Fruit fly (Drosophila melanogaster): ENCODE measurements around the gene Obp18a.

The Obp18a gene

dm6 chrX:19167586-19168403, 32.1 kb upstream of the Obp18a start (continued):
- 0 out of 2 replicates have a peak, but pooled peaks have one; percentile 18 for TF ChIP-seq Atf6 (GFP tag; IDR thresholded peaks at IDR 0.05)
- no peak for TF ChIP-seq stc (GFP tag; IDR thresholded peaks at IDR 0.05)
- TF ChIP-seq nerfin-1 (tag; optimal IDR thresholded peaks at IDR 0.05), result no peak
- no peak for TF ChIP-seq CG2199 (GFP tag; IDR thresholded peaks at IDR 0.05)
- no peak for TF ChIP-seq pan (optimal IDR thresholded peaks at IDR 0.05)
- TF ChIP-seq pan (GFP tag; optimal IDR thresholded peaks at IDR 0.05 in 1 of 2, IDR thresholded peaks at IDR 0.05 in 1 of 2), result peak in 1 of 2 experiments; percentile 49
- no peak for TF ChIP-seq prd (optimal IDR thresholded peaks at IDR 0.05)
- TF ChIP-seq prd (GFP tag; IDR thresholded peaks at IDR 0.05), result no peak
- TF ChIP-seq usp (GFP tag; optimal IDR thresholded peaks at IDR 0.05), result no peak
- TF ChIP-seq tap (tag; optimal IDR thresholded peaks at IDR 0.05), result no peak
- TF ChIP-seq CG14050 (GFP tag; IDR thresholded peaks at IDR 0.05), result no peak
- TF ChIP-seq CG10147 (GFP tag; optimal IDR thresholded peaks at IDR 0.05), result no peak
- peak; percentile 16 for TF ChIP-seq pb (GFP tag; optimal IDR thresholded peaks at IDR 0.05)
- no peak for TF ChIP-seq ewg (GFP tag; optimal IDR thresholded peaks at IDR 0.05)
- TF ChIP-seq CG11504 (tag; optimal IDR thresholded peaks at IDR 0.05), result no peak
- TF ChIP-seq trh (GFP tag; optimal IDR thresholded peaks at IDR 0.05), result no peak
- TF ChIP-seq CG31224 (GFP tag; IDR thresholded peaks at IDR 0.05), result no peak
- TF ChIP-seq CG14441 (GFP tag; IDR thresholded peaks at IDR 0.05), result no peak
- TF ChIP-seq da (GFP tag; optimal IDR thresholded peaks at IDR 0.05), result no peak
- peak; percentile 49 for TF ChIP-seq CG13624 (GFP tag; optimal IDR thresholded peaks at IDR 0.05)
- TF ChIP-seq CG14965 (GFP tag; optimal IDR thresholded peaks at IDR 0.05; ENCODE audit: borderline replicate concordance), result no peak
- TF ChIP-seq CG3838 (GFP tag; optimal IDR thresholded peaks at IDR 0.05), result no peak
- no peak for TF ChIP-seq eve (GFP tag; optimal IDR thresholded peaks at IDR 0.05)
- TF ChIP-seq row (GFP tag; IDR thresholded peaks at IDR 0.05), result peak; percentile 80
- no peak for TF ChIP-seq pita (GFP tag; optimal IDR thresholded peaks at IDR 0.05)
- no peak for TF ChIP-seq grau (tag; optimal IDR thresholded peaks at IDR 0.05)
- TF ChIP-seq CG8359 (GFP tag; optimal IDR thresholded peaks at IDR 0.05; ENCODE audit: borderline replicate concordance), result no peak
- no peak for TF ChIP-seq hth (optimal IDR thresholded peaks at IDR 0.05)
- no peak for TF ChIP-seq nmo (GFP tag; optimal IDR thresholded peaks at IDR 0.05)
- TF ChIP-seq fd102C (GFP tag; optimal IDR thresholded peaks at IDR 0.05), result no peak
- no peak for TF ChIP-seq MESR4 (GFP tag; optimal IDR thresholded peaks at IDR 0.05)
- no peak for TF ChIP-seq pum (GFP tag; optimal IDR thresholded peaks at IDR 0.05)
- peak; percentile 23 for TF ChIP-seq kni (GFP tag; optimal IDR thresholded peaks at IDR 0.05)
- TF ChIP-seq pho (GFP tag; optimal IDR thresholded peaks at IDR 0.05), result no peak
- no peak for TF ChIP-seq CG2116 (GFP tag; optimal IDR thresholded peaks at IDR 0.05)
- no peak for TF ChIP-seq insv (GFP tag; optimal IDR thresholded peaks at IDR 0.05)
- no peak for TF ChIP-seq CG13424 (tag; optimal IDR thresholded peaks at IDR 0.05)
- no peak for TF ChIP-seq CG17361 (GFP tag; IDR thresholded peaks at IDR 0.05)
- no peak for TF ChIP-seq CG18011 (GFP tag; optimal IDR thresholded peaks at IDR 0.05)
- TF ChIP-seq PHDP (tag; optimal IDR thresholded peaks at IDR 0.05), result no peak
- no peak for TF ChIP-seq CG14710 (tag; optimal IDR thresholded peaks at IDR 0.05)
- no peak for TF ChIP-seq lilli (GFP tag; optimal IDR thresholded peaks at IDR 0.05)
- TF ChIP-seq Rx (GFP tag; IDR thresholded peaks at IDR 0.05), result no peak
- no peak for TF ChIP-seq pfk (GFP tag; optimal IDR thresholded peaks at IDR 0.05)
- peak; percentile 34; the same call in 1 of the 2 replicates for TF ChIP-seq CG32532 (GFP tag; IDR thresholded peaks at IDR 0.05)
- no peak for TF ChIP-seq chm (GFP tag; IDR thresholded peaks at IDR 0.05)
- no peak for TF ChIP-seq E2f2 (GFP tag; IDR thresholded peaks at IDR 0.05)
- no peak for TF ChIP-seq CG11085 (GFP tag; IDR thresholded peaks at IDR 0.05)
- TF ChIP-seq Aef1 (GFP tag; IDR thresholded peaks at IDR 0.05), result no peak
